Fruit fly (Drosophila melanogaster) whole organism, embryonic: ENCODE data around the gene Rab9.

Source experiments
- Abd-B ChIP-seq: fragments of 200-800 bp; sonication (Bioruptor generic); optimal IDR thresholded peaks from 2 replicates; lab custom pipeline; 2018; ENCODE audit warnings: missing biosample characterization, mild to moderate bottlenecking, missing genetic modification characterization, moderate library complexity
- Bteb2 ChIP-seq: fragments of 200-800 bp; sonication (Bioruptor generic); optimal IDR thresholded peaks from 2 replicates; lab custom pipeline; 2016; ENCODE audit warnings: missing biosample characterization, missing genetic modification characterization
- CG10959 ChIP-seq: fragments of 200-800 bp; sonication (Bioruptor generic); IDR thresholded peaks from 2 replicates; pipeline ENCODE4 v1.3.6; 2022; ENCODE audit warnings: missing biosample characterization, missing genetic modification characterization
- CG1602 ChIP-seq: fragments of 200-800 bp; sonication (Bioruptor generic); optimal IDR thresholded peaks from 3 replicates; lab custom pipeline; 2016; ENCODE audit warnings: missing biosample characterization, missing genetic modification characterization
- CG17385 ChIP-seq: fragments of 200-800 bp; sonication (Bioruptor generic); optimal IDR thresholded peaks from 3 replicates; lab custom pipeline; 2018; ENCODE audit warnings: missing biosample characterization, mild to moderate bottlenecking, missing genetic modification characterization
- CG18476 ChIP-seq: fragments of 200-800 bp; sonication (Bioruptor generic); optimal IDR thresholded peaks from 2 replicates; lab custom pipeline; 2016; ENCODE audit warnings: missing biosample characterization, mild to moderate bottlenecking, missing genetic modification characterization
- CG18599 ChIP-seq: fragments of 200-800 bp; sonication (Bioruptor generic); optimal IDR thresholded peaks from 3 replicates; lab custom pipeline; 2017; ENCODE audit warnings: missing biosample characterization, missing genetic modification characterization, mild to moderate bottlenecking, moderate library complexity, missing genetic modification reagents
- CG2199 ChIP-seq: fragments of 200-800 bp; sonication (Bioruptor generic); IDR thresholded peaks from 3 replicates; pipeline ENCODE4 v1.3.6; 2022; ENCODE audit warnings: missing biosample characterization, missing genetic modification characterization
- CG4617 ChIP-seq: fragments of 200-800 bp; sonication (Bioruptor generic); optimal IDR thresholded peaks from 3 replicates; lab custom pipeline; 2016; ENCODE audit warnings: missing biosample characterization, missing genetic modification characterization, borderline replicate concordance
- CG5953 ChIP-seq: fragments of 200-800 bp; sonication (Bioruptor generic); IDR thresholded peaks from 2 replicates; pipeline ENCODE4 v1.3.6; 2022; ENCODE audit warnings: missing biosample characterization, missing genetic modification characterization
- CG6175 ChIP-seq: fragments of 200-800 bp; sonication (Bioruptor generic); IDR thresholded peaks from 3 replicates; pipeline ENCODE4 v1.3.6; 2022; ENCODE audit warnings: missing biosample characterization, missing genetic modification characterization
- CG6683 ChIP-seq: fragments of 200-800 bp; sonication (Bioruptor generic); optimal IDR thresholded peaks from 2 replicates; lab custom pipeline; 2017; ENCODE audit warnings: missing biosample characterization, mild to moderate bottlenecking, missing genetic modification characterization, missing genetic modification reagents
- CG7928 ChIP-seq: fragments of 200-800 bp; sonication (Bioruptor generic); optimal IDR thresholded peaks from 2 replicates; lab custom pipeline; 2017; ENCODE audit warnings: missing biosample characterization, mild to moderate bottlenecking, missing genetic modification characterization
- CG8290 ChIP-seq, 3 experiments: fragments of 200-800 bp; sonication (Bioruptor generic); optimal IDR thresholded peaks; 2 replicates each; lab custom pipeline; 2016 to 2019; ENCODE audit warnings: missing biosample characterization in 3 of 3, missing genetic modification characterization in 3 of 3, mild to moderate bottlenecking in 2 of 3, moderate library complexity in 1 of 3
- CG8944 ChIP-seq: fragments of 200-800 bp; sonication (Bioruptor generic); optimal IDR thresholded peaks from 3 replicates; lab custom pipeline; 2016; ENCODE audit warnings: missing biosample characterization, missing genetic modification characterization
- CG9609 ChIP-seq: fragments of 200-800 bp; sonication (Bioruptor generic); optimal IDR thresholded peaks from 3 replicates; lab custom pipeline; 2016; ENCODE audit warnings: missing biosample characterization, missing genetic modification characterization
- E2f2 ChIP-seq: fragments of 200-800 bp; sonication (Bioruptor generic); IDR thresholded peaks from 2 replicates; pipeline ENCODE4 v1.3.6; 2022; ENCODE audit warnings: missing biosample characterization, missing genetic modification characterization
- Ets65A ChIP-seq: fragments of 200-800 bp; sonication (Bioruptor generic); peaks from one replicate; lab custom pipeline; 2016; ENCODE audit warnings: missing biosample characterization, missing genetic modification characterization
- GATAe ChIP-seq: fragments of 200-800 bp; sonication (Bioruptor generic); conservative IDR thresholded peaks from 2 replicates; pipeline ENCODE4 v1.3.6; 2022; ENCODE audit warnings: missing biosample characterization, missing genetic modification characterization
- H2.0 ChIP-seq: fragments of 200-800 bp; sonication (Bioruptor generic); IDR thresholded peaks from 2 replicates; pipeline ENCODE4 v1.3.6; 2022; ENCODE audit warnings: missing biosample characterization, missing genetic modification characterization
- HLH54F ChIP-seq: fragments of 200-800 bp; sonication (Bioruptor generic); optimal IDR thresholded peaks from 3 replicates; lab custom pipeline; 2016; ENCODE audit warnings: missing biosample characterization, missing genetic modification characterization
- Hr51 ChIP-seq, 2 experiments: fragments of 200-800 bp; sonication (Bioruptor generic); optimal IDR thresholded peaks; 2 replicates in 1 of 2; 3 replicates in 1 of 2; lab custom pipeline; 2016 to 2018; ENCODE audit warnings: missing biosample characterization in 2 of 2, missing genetic modification characterization in 2 of 2, mild to moderate bottlenecking in 1 of 2, moderate library complexity in 1 of 2
- Lhr ChIP-seq: fragments of 200-800 bp; sonication (Bioruptor generic); optimal IDR thresholded peaks from 3 replicates; lab custom pipeline; 2017; ENCODE audit warnings: mild to moderate bottlenecking, missing biosample characterization, missing genetic modification reagents, missing genetic modification characterization
- Mes4 ChIP-seq: fragments of 200-800 bp; sonication (Bioruptor generic); optimal IDR thresholded peaks from 2 replicates; lab custom pipeline; 2016; ENCODE audit warnings: missing biosample characterization, missing genetic modification characterization
- Mrtf ChIP-seq: fragments of 200-800 bp; sonication (Bioruptor generic); IDR thresholded peaks from 3 replicates; pipeline ENCODE4 v1.3.6; 2022; ENCODE audit warnings: missing biosample characterization, missing genetic modification characterization
- NfI ChIP-seq: fragments of 200-800 bp; sonication (Bioruptor generic); optimal IDR thresholded peaks from 3 replicates; lab custom pipeline; 2018; ENCODE audit warnings: missing biosample characterization, mild to moderate bottlenecking, missing genetic modification characterization, moderate library complexity
- Oli ChIP-seq: fragments of 200-800 bp; sonication (Bioruptor generic); optimal IDR thresholded peaks from 2 replicates; lab custom pipeline; 2018; ENCODE audit warnings: missing biosample characterization, mild to moderate bottlenecking, missing genetic modification characterization, moderate library complexity
- Sox100B ChIP-seq: fragments of 200-800 bp; sonication (Bioruptor generic); optimal IDR thresholded peaks from 3 replicates; lab custom pipeline; 2018; ENCODE audit warnings: missing biosample characterization, mild to moderate bottlenecking, missing genetic modification characterization
- Sry-β ChIP-seq: fragments of 200-800 bp; sonication (Bioruptor generic); optimal IDR thresholded peaks from 2 replicates; lab custom pipeline; 2018; ENCODE audit warnings: missing biosample characterization, mild to moderate bottlenecking, missing genetic modification characterization, moderate library complexity
- Vsx1 ChIP-seq: fragments of 200-800 bp; sonication (Bioruptor generic); optimal IDR thresholded peaks from 2 replicates; lab custom pipeline; 2017; ENCODE audit warnings: missing biosample characterization, mild to moderate bottlenecking, missing genetic modification characterization, missing genetic modification reagents
- Xbp1 ChIP-seq: fragments of 200-800 bp; sonication (Bioruptor generic); optimal IDR thresholded peaks from 3 replicates; lab custom pipeline; 2016; ENCODE audit warnings: missing biosample characterization, mild to moderate bottlenecking, missing genetic modification characterization
- YL-1 ChIP-seq: fragments of 200-800 bp; sonication (Bioruptor generic); optimal IDR thresholded peaks from 3 replicates; lab custom pipeline; 2017; ENCODE audit warnings: missing biosample characterization, mild to moderate bottlenecking, missing genetic modification characterization
- ara ChIP-seq: fragments of 200-800 bp; sonication (Bioruptor generic); IDR thresholded peaks from 2 replicates; pipeline ENCODE4 v1.3.6; 2022; ENCODE audit warnings: missing biosample characterization, missing genetic modification characterization
- cg ChIP-seq: fragments of 200-800 bp; sonication (Bioruptor generic); optimal IDR thresholded peaks from 3 replicates; lab custom pipeline; 2019; ENCODE audit warnings: missing biosample characterization, mild to moderate bottlenecking, missing genetic modification characterization, moderate library complexity
- dan ChIP-seq: fragments of 200-800 bp; sonication (Bioruptor generic); IDR thresholded peaks from 2 replicates; pipeline ENCODE4 v1.3.6; 2022; ENCODE audit warnings: missing biosample characterization, missing genetic modification characterization
- en ChIP-seq: fragments of 200-800 bp; sonication (Bioruptor generic); optimal IDR thresholded peaks from 2 replicates; lab custom pipeline; 2016; ENCODE audit warnings: missing biosample characterization, missing genetic modification characterization
- gfzf ChIP-seq: fragments of 200-800 bp; sonication (Bioruptor generic); optimal IDR thresholded peaks from 2 replicates; lab custom pipeline; 2016; ENCODE audit warnings: missing biosample characterization, mild to moderate bottlenecking, missing genetic modification characterization, moderate library complexity
- gsb ChIP-seq: fragments of 200-800 bp; sonication (Bioruptor generic); IDR thresholded peaks from 2 replicates; pipeline ENCODE4 v1.3.6; 2022; ENCODE audit warnings: missing biosample characterization, missing genetic modification characterization
- h ChIP-seq: fragments of >200 bp; optimal IDR thresholded peaks from 2 replicates; lab custom pipeline; 2017
- jumu ChIP-seq: fragments of 200-800 bp; sonication (Bioruptor generic); optimal IDR thresholded peaks from 3 replicates; lab custom pipeline; 2016; ENCODE audit warnings: missing biosample characterization, missing genetic modification characterization
- kah ChIP-seq: fragments of 200-800 bp; sonication (Bioruptor generic); optimal IDR thresholded peaks from 2 replicates; lab custom pipeline; 2018; ENCODE audit warnings: missing biosample characterization, mild to moderate bottlenecking, missing genetic modification characterization
- luna ChIP-seq: fragments of 200-800 bp; sonication (Bioruptor generic); optimal IDR thresholded peaks from 2 replicates; lab custom pipeline; 2016; ENCODE audit warnings: missing biosample characterization, missing genetic modification characterization
- nau ChIP-seq: fragments of 200-800 bp; sonication (Bioruptor generic); optimal IDR thresholded peaks from 3 replicates; lab custom pipeline; 2017; ENCODE audit warnings: missing biosample characterization, mild to moderate bottlenecking, missing genetic modification characterization, missing genetic modification reagents
- oc ChIP-seq: fragments of 200-800 bp; sonication (Bioruptor generic); optimal IDR thresholded peaks from 2 replicates; lab custom pipeline; 2018; ENCODE audit warnings: missing biosample characterization, mild to moderate bottlenecking, missing genetic modification characterization, moderate library complexity
- org-1 ChIP-seq: fragments of 200-800 bp; sonication (Bioruptor generic); optimal IDR thresholded peaks from 2 replicates; lab custom pipeline; 2017; ENCODE audit warnings: missing biosample characterization, missing genetic modification characterization
- run ChIP-seq: fragments of 200-800 bp; sonication (Bioruptor generic); optimal IDR thresholded peaks from 3 replicates; lab custom pipeline; 2018; ENCODE audit warnings: missing biosample characterization, mild to moderate bottlenecking, missing genetic modification characterization
- shn ChIP-seq: fragments of 200-800 bp; sonication (Bioruptor generic); optimal IDR thresholded peaks from 3 replicates; lab custom pipeline; 2016; ENCODE audit warnings: missing biosample characterization, missing genetic modification characterization
- sima ChIP-seq: fragments of 200-800 bp; sonication (Bioruptor generic); optimal IDR thresholded peaks from 2 replicates; lab custom pipeline; 2016; ENCODE audit warnings: missing biosample characterization, missing genetic modification characterization
- unc-4 ChIP-seq: fragments of 200-800 bp; sonication (Bioruptor generic); IDR thresholded peaks from 2 replicates; pipeline ENCODE4 v1.3.6; 2022; ENCODE audit warnings: missing biosample characterization, missing genetic modification characterization; ENCODE audit not compliant: partially characterized antibody
- yki ChIP-seq: fragments of >200 bp; optimal IDR thresholded peaks from 3 replicates; lab custom pipeline; 2018

The Rab9 gene

dm6 chr2L:19425765-19426329 is 6.5 kb upstream of the Rab9 start (continued):
- TF ChIP-seq Sry-β (GFP tag; lab: Kevin White, UChicago): no peak
- 0 out of 3 replicates have a peak, but pooled peaks have one; percentile 12 for TF ChIP-seq CG6175 (GFP tag; lab: Robert Waterston, UW)
- peak; percentile 42 for TF ChIP-seq shn
- no peak for TF ChIP-seq luna (GFP tag; lab: Kevin White, UChicago)
- TF ChIP-seq run (tag; lab: Kevin White, UChicago): peak; percentile 6
- peak; percentile 35 for TF ChIP-seq kah (GFP tag; lab: Kevin White, UChicago)
- TF ChIP-seq jumu (GFP tag; lab: Kevin White, UChicago): peak; percentile 13
- TF ChIP-seq CG1602: peak; percentile 48
- peak; percentile 13 for TF ChIP-seq HLH54F
- peak; percentile 43; the same call in 1 of the 2 replicates for TF ChIP-seq GATAe (GFP tag; lab: Robert Waterston, UW)
- TF ChIP-seq ara (GFP tag; lab: Robert Waterston, UW): peak; percentile 70
- TF ChIP-seq Mrtf (GFP tag; lab: Robert Waterston, UW): 0 out of 3 replicates have a peak, but pooled peaks have one; percentile 32
- TF ChIP-seq en: peak; percentile 73
- peak; percentile 66 for TF ChIP-seq org-1 (GFP tag; lab: Kevin White, UChicago)
- peak; percentile 20 for TF ChIP-seq Lhr (GFP tag; lab: Kevin White, UChicago)
- no peak for TF ChIP-seq gsb (GFP tag; lab: Robert Waterston, UW)
- peak; percentile 74 for TF ChIP-seq Oli
- TF ChIP-seq CG2199 (GFP tag; lab: Robert Waterston, UW): peak; percentile 82; the same call in 1 of the 3 replicates
- no peak for TF ChIP-seq h (lab: Kevin White, UChicago)
- peak; percentile 38 for TF ChIP-seq CG9609
- TF ChIP-seq dan: no peak
- TF ChIP-seq gfzf (GFP tag; lab: Kevin White, UChicago): no peak
- TF ChIP-seq CG7928 (GFP tag; lab: Kevin White, UChicago): no peak
- TF ChIP-seq NfI (GFP tag; lab: Kevin White, UChicago): peak; percentile 66
- peak; percentile 9 for TF ChIP-seq CG4617
- TF ChIP-seq CG6683 (GFP tag; lab: Kevin White, UChicago): no peak
- peak; percentile 80 for TF ChIP-seq CG18599 (GFP tag; lab: Kevin White, UChicago)
- no peak for TF ChIP-seq cg (GFP tag; lab: Kevin White, UChicago)
- TF ChIP-seq Mes4 (GFP tag; lab: Kevin White, UChicago): peak; percentile 10
- TF ChIP-seq CG10959 (GFP tag; lab: Robert Waterston, UW): peak; percentile 59
- no peak for TF ChIP-seq yki (lab: Kevin White, UChicago)
- TF ChIP-seq Ets65A (GFP tag; lab: Kevin White, UChicago): peak; percentile 65
- TF ChIP-seq CG18476: peak; percentile 28
- peak; percentile 31 for TF ChIP-seq YL-1 (GFP tag; lab: Kevin White, UChicago)
- TF ChIP-seq E2f2 (GFP tag; lab: Robert Waterston, UW): peak; percentile 49
- peak; percentile 55 for TF ChIP-seq Sox100B (GFP tag; lab: Kevin White, UChicago)
- TF ChIP-seq sima (GFP tag; lab: Kevin White, UChicago): no peak
- peak; percentile 63 for TF ChIP-seq CG8290 (GFP tag; optimal IDR thresholded peaks at IDR 0.05; lab: Kevin White, UChicago)
- TF ChIP-seq CG8290 (tag; optimal IDR thresholded peaks at IDR 0.05; lab: Kevin White, UChicago): peak in 1 of 2 experiments; percentile 66
- peak; percentile 39 for TF ChIP-seq Abd-B
- peak; percentile 71 for TF ChIP-seq H2.0 (GFP tag; lab: Robert Waterston, UW)
- TF ChIP-seq nau (GFP tag; lab: Kevin White, UChicago): peak; percentile 55
- TF ChIP-seq Hr51 (GFP tag; optimal IDR thresholded peaks at IDR 0.05; lab: Kevin White, UChicago): peak; percentile 16 to 82
- TF ChIP-seq unc-4 (GFP tag; lab: Robert Waterston, UW): no peak
- TF ChIP-seq Vsx1 (GFP tag; lab: Kevin White, UChicago): peak; percentile 88
- peak; percentile 62 for TF ChIP-seq CG17385
- TF ChIP-seq Bteb2 (GFP tag; lab: Kevin White, UChicago): peak; percentile 16
- TF ChIP-seq CG8944 (GFP tag; lab: Kevin White, UChicago): no peak
- peak; percentile 77 for TF ChIP-seq Xbp1
- 0 out of 2 replicates have a peak, but pooled peaks have one; percentile 7 for TF ChIP-seq CG5953 (GFP tag; lab: Robert Waterston, UW)
- TF ChIP-seq oc (tag; lab: Kevin White, UChicago): peak; percentile 33
